Worm (Caenorhabditis elegans) whole organism, L3 larva: ENCODE measurements around the gene tomm-7.

ENCODE experiments used
- ceh-16 ChIP-seq: sonication (generic microtip); optimal IDR thresholded peaks from 2 replicates; lab custom pipeline; 2017; ENCODE audit warnings: missing biosample characterization, missing genetic modification characterization
- daf-12 ChIP-seq: fragments of 150-350 bp; optimal IDR thresholded peaks from 2 replicates; lab custom pipeline; 2014; ENCODE audit warnings: missing biosample characterization, missing genetic modification reagents, missing genetic modification characterization
- egl-27 ChIP-seq: sonication (generic microtip); optimal IDR thresholded peaks from 4 replicates; lab custom pipeline; 2017; ENCODE audit warnings: missing biosample characterization, missing genetic modification reagents, missing genetic modification characterization
- elt-2 ChIP-seq: sonication (generic microtip); optimal IDR thresholded peaks from 2 replicates; lab custom pipeline; 2016; ENCODE audit warnings: missing genetic modification reagents, mild to moderate bottlenecking, missing genetic modification characterization, missing compliant biosample characterization
- eor-1 ChIP-seq, 2 experiments: fragments of 150-350 bp; optimal IDR thresholded peaks; 2 replicates each; lab custom pipeline; 2014 to 2018; ENCODE audit warnings: missing biosample characterization in 2 of 2, missing genetic modification characterization in 2 of 2
- fkh-2 ChIP-seq: fragments of 150-350 bp; optimal IDR thresholded peaks from 2 replicates; lab custom pipeline; 2014; ENCODE audit warnings: missing biosample characterization, missing genetic modification reagents, missing genetic modification characterization
- hmg-11 ChIP-seq: sonication (generic microtip); optimal IDR thresholded peaks from 2 replicates; lab custom pipeline; 2016; ENCODE audit warnings: missing genetic modification characterization, missing compliant biosample characterization
- jun-1 ChIP-seq: fragments of 150-350 bp; optimal IDR thresholded peaks from 2 replicates; lab custom pipeline; 2014; ENCODE audit warnings: missing biosample characterization, missing genetic modification reagents, missing genetic modification characterization
- lsy-12 ChIP-seq: sonication (generic microtip); optimal IDR thresholded peaks from 2 replicates; lab custom pipeline; 2016; ENCODE audit warnings: mild to moderate bottlenecking, missing genetic modification characterization, missing compliant biosample characterization
- mdl-1 ChIP-seq: fragments of 150-350 bp; optimal IDR thresholded peaks from 2 replicates; lab custom pipeline; 2014; ENCODE audit warnings: missing biosample characterization, missing genetic modification characterization
- mml-1 ChIP-seq: fragments of 150-350 bp; sonication (generic microtip); optimal IDR thresholded peaks from 3 replicates; lab custom pipeline; 2014; ENCODE audit warnings: missing biosample characterization, missing genetic modification characterization
- nfya-1 ChIP-seq: sonication (generic microtip); optimal IDR thresholded peaks from 2 replicates; lab custom pipeline; 2017; ENCODE audit warnings: missing genetic modification characterization, mild to moderate bottlenecking, missing compliant biosample characterization, antibody characterized with exemption, moderate library complexity; ENCODE audit not compliant: insufficient read depth
- nhr-12 ChIP-seq: fragments of 150-350 bp; optimal IDR thresholded peaks from 2 replicates; lab custom pipeline; 2014; ENCODE audit warnings: missing biosample characterization, missing genetic modification characterization
- nhr-25 ChIP-seq: sonication (generic microtip); optimal IDR thresholded peaks from 2 replicates; lab custom pipeline; 2017; ENCODE audit warnings: missing biosample characterization, missing genetic modification characterization
- nhr-43 ChIP-seq: sonication (generic microtip); optimal IDR thresholded peaks from 2 replicates; lab custom pipeline; 2016; ENCODE audit warnings: mild to moderate bottlenecking, missing genetic modification characterization, missing compliant biosample characterization; ENCODE audit not compliant: poor library complexity, severe bottlenecking
- nhr-67 ChIP-seq: fragments of 150-350 bp; optimal IDR thresholded peaks from 2 replicates; lab custom pipeline; 2014; ENCODE audit warnings: missing biosample characterization, missing genetic modification characterization
- nhr-77 ChIP-seq: fragments of 150-350 bp; optimal IDR thresholded peaks from 2 replicates; lab custom pipeline; 2014; ENCODE audit warnings: missing biosample characterization, missing genetic modification characterization
- pqm-1 ChIP-seq: fragments of 150-350 bp; optimal IDR thresholded peaks from 2 replicates; lab custom pipeline; 2017; ENCODE audit warnings: missing biosample characterization, missing genetic modification characterization, inconsistent platforms
- skn-1 ChIP-seq: fragments of 150-350 bp; optimal IDR thresholded peaks from 2 replicates; lab custom pipeline; 2014; ENCODE audit warnings: missing biosample characterization, missing genetic modification characterization
- snpc-4 ChIP-seq: fragments of 150-350 bp; optimal IDR thresholded peaks from 2 replicates; lab custom pipeline; 2014; ENCODE audit warnings: missing biosample characterization, missing genetic modification characterization
- tbx-2 ChIP-seq: sonication (generic microtip); optimal IDR thresholded peaks from 2 replicates; lab custom pipeline; 2016; ENCODE audit warnings: mild to moderate bottlenecking, missing genetic modification characterization, missing compliant biosample characterization
- unc-62 ChIP-seq: fragments of 150-350 bp; sonication (generic microtip); optimal IDR thresholded peaks from 4 replicates; lab custom pipeline; 2014; ENCODE audit warnings: missing biosample characterization, missing genetic modification reagents, missing genetic modification characterization
- ztf-4 ChIP-seq: fragments of 150-350 bp; optimal IDR thresholded peaks from 2 replicates; lab custom pipeline; 2014; ENCODE audit warnings: missing biosample characterization, missing genetic modification characterization

tomm-7 gene

ce11 chrIII:7860885-7861284 lies 1.5 kb downstream of the tomm-7 start, which contains the start of gene cuc-1:
TSS of gene cuc-1 (minus strand) at chrIII:7860985.
- TF ChIP-seq elt-2 (tag; lab: Kevin White, UChicago): peak; percentile 31
- no peak for TF ChIP-seq eor-1 (tag; optimal IDR thresholded peaks at IDR 0.05; lab: Kevin White, UChicago)

- TF ChIP-seq hmg-11 (tag; lab: Kevin White, UChicago) (peak; percentile 31), nfya-1 (peak; percentile 40), eor-1 (tag; optimal IDR thresholded peaks at IDR 0.05; lab: Kevin White, UChicago) (no peak)
These were observed 2.2 kb downstream of the tomm-7 start, which contains the start of gene snr-5 for ce11 chrIII:7861535-7862120. TSS of gene snr-5 (plus strand) at chrIII:7862070.

DNA sequence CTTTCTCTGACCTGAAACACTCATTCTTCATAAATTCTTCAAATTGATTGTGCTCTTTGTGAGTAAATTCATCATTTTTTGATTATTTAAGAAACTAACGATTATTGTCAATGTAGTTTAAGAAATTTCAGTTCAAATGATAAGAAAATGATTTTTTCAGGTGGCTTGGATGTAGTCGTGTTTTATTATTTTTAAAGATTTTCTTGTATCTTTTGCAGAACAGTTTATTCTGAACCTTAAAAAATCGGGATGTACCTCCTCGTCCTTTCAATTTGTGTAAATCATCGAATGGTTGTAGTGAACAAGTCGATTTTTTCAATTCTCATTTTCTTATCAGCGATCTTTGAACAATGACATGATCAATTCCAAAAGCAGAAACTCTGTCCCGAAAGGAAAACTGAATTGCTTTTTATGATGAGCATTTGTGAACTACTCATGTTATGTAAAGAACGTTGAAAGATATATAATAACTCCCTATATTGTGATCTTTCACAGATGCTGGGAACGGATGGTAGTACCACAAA lies 5.9 kb downstream of the tomm-7 start, which contains the start of gene slc-17.3:
TSS of gene slc-17.3 (minus strand) at position 51 of the 524 bp plus-strand sequence.
- TF ChIP-seq mdl-1 (tag; lab: Kevin White, UChicago) (no peak), snpc-4 (tag; lab: Kevin White, UChicago) (no peak), elt-2 (tag; lab: Kevin White, UChicago) (peak; percentile 57), pqm-1 (tag; lab: Kevin White, UChicago) (peak; percentile 37), lsy-12 (tag; lab: Kevin White, UChicago) (no peak)

DNA sequence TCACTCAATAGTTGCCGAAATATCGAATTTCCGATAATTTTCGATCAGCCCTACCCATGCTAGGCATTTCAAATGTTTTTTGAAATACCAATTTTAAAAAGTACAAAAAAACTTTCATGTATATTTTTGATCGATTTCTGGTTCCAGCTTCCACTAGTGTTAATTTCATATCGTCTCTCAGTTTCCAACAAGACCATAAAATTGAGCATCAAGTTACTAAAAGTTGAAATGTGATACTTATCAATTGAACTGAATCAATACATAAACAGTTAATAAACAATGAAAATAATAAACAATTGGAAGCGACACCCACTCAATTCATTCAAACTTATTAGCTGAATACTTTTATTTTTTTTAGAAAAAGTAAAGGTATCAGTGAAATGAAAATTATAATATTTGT lies 6.8 kb downstream of the tomm-7 start, which contains the start of gene cup-4:
TSS of gene cup-4 (plus strand) at position 301 of the 400 bp plus-strand sequence.
- no peak for TF ChIP-seq ztf-4 (tag; lab: Kevin White, UChicago)
- TF ChIP-seq tbx-2 (tag; lab: Kevin White, UChicago): no peak
- no peak for TF ChIP-seq jun-1 (tag; lab: Kevin White, UChicago)

ce11 chrIII:7872776-7873175 lies 13.4 kb downstream of the tomm-7 start:
- no peak for TF ChIP-seq fkh-2 (tag; lab: Kevin White, UChicago)

DNA sequence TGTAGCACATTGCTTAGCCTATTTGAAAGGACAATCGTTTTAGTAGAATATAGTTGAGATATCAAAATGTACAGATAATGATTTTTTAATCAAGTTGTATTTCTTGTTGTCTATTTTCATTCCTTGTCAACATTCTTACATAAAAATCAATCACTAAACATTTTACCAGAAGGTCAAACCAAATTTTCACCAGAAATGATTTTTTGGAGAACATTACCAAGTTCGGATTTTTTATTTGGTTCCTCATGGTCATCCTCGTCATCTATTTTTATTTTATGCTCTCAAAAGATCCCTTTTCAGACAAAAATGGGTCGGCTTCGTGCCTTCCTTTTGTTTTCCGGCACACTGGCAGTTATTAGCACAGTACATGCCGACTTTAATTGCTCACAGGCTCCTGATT lies 14.1 kb downstream of the tomm-7 start, which contains the start of gene tyr-1:
TSS of gene tyr-1 (plus strand) at position 301 of the 400 bp plus-strand sequence.
- no peak for TF ChIP-seq unc-62 (GFP tag; lab: Kevin White, UChicago)
- TF ChIP-seq nhr-77 (tag; lab: Kevin White, UChicago): no peak
- TF ChIP-seq lsy-12 (tag; lab: Kevin White, UChicago): no peak
- TF ChIP-seq daf-12: no peak

ce11 chrIII:7877090-7877489 lies 17.7 kb downstream of the tomm-7 start:
- TF ChIP-seq nhr-67 (tag; lab: Kevin White, UChicago) (no peak), pqm-1 (tag; lab: Kevin White, UChicago) (no peak)

DNA sequence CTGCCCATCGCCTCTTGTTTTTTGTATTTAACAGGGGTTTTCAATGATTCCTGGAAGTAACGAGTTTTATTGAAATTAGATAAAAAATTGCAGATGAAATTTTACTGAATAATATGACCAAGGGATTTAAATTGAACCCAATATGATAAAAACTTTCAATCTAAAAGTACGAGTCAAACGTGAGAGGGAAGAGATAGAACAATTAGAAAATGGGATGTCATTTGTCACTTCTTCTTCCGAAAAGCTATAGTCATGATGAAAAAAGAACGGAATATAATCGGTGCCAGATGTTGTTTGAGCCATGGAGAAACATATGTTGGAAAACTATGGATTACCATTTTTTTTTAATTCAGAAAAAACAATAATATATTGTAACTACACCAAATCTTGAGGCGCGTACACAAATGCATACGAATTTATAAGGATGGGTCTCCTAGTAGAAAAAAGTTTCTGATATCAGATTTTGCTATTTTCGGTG lies 19.5 kb downstream of the tomm-7 start, which contains the start of gene sup-18:
TSS of gene sup-18 (minus strand) at position 51 of the 478 bp plus-strand sequence.
- TF ChIP-seq nhr-12 (tag; lab: Kevin White, UChicago) (no peak), nfya-1 (no peak), skn-1 (tag; lab: Kevin White, UChicago) (no peak), nhr-43 (tag; lab: Kevin White, UChicago) (no peak), egl-27 (tag; lab: Kevin White, UChicago) (no peak), nhr-67 (tag; lab: Kevin White, UChicago) (no peak), ztf-4 (tag; lab: Kevin White, UChicago) (no peak), mml-1 (tag; lab: Kevin White, UChicago) (no peak), fkh-2 (tag; lab: Kevin White, UChicago) (no peak)

DNA sequence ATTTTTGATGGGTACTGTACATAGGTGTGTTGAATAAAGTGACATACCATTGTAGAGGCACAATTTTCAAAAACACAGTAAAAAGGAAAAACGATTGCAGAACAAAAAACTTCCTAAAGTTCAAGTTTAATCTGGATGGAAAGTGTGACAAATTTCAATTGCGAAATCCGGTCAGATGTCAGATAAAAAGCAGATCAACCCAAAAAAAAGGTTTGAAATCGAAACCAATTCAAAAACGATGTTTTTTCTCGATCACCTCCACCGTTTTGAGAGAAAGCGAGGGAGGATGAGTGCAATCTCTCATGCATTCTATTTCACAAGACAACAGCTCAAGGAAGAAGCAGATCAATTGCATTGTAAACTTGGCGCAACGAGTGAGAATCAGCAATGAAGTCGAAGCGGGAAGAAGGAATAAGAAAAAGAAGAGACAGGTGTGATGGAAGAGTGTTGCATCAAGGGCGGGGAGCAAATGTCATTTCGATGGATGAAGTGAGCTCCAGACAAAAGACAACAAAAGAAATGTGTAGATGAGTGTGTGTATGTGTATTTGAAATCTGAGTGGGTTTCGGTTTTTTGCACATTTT lies 20.8 kb downstream of the tomm-7 start:
- TF ChIP-seq unc-62 (GFP tag; lab: Kevin White, UChicago) (no peak), nhr-25 (tag; lab: Kevin White, UChicago) (no peak), ceh-16 (tag; lab: Kevin White, UChicago) (no peak)
